Worm (Caenorhabditis elegans) whole organism, L1 larva: ENCODE results near the gene C47E12.3.
A peak's percentile ranks its signal among the peaks of the same experiment; 100 is the strongest.

ENCODE experiments used
- lin-39 ChIP-seq: fragments of 150-350 bp; optimal IDR thresholded peaks from 2 replicates; lab custom pipeline; 2014; ENCODE audit warnings: missing biosample characterization, missing genetic modification reagents, missing genetic modification characterization
- lir-3 ChIP-seq: sonication (generic microtip); optimal IDR thresholded peaks from 2 replicates; lab custom pipeline; 2016; ENCODE audit warnings: mild to moderate bottlenecking, missing genetic modification characterization, moderate library complexity, missing compliant biosample characterization; ENCODE audit not compliant: poor library complexity
- rnt-1 ChIP-seq: sonication (generic microtip); optimal IDR thresholded peaks from 2 replicates; lab custom pipeline; 2016; ENCODE audit warnings: mild to moderate bottlenecking, missing genetic modification characterization, moderate library complexity, missing compliant biosample characterization
- skn-1 ChIP-seq: fragments of 150-350 bp; optimal IDR thresholded peaks from 2 replicates; lab custom pipeline; 2014; ENCODE audit warnings: missing biosample characterization, missing genetic modification characterization

- TF ChIP-seq rnt-1 (tag; lab: Kevin White, UChicago), result peak; percentile 13
- no peak for TF ChIP-seq lin-39 (tag; lab: Kevin White, UChicago)
- no peak for TF ChIP-seq skn-1 (tag; lab: Kevin White, UChicago)
- TF ChIP-seq lir-3 (tag; lab: Kevin White, UChicago), result no peak
These were observed 24.0 kb downstream of the C47E12.3 start, which contains the start of gene dhp-2 for ce11 chrIV:9977602-9978172.
